Fruit fly (Drosophila melanogaster): Measurements from ENCODE around the gene PolA2.
A peak's percentile ranks its signal among the peaks of the same experiment; 100 is the strongest.

Gene PolA2

DNA sequence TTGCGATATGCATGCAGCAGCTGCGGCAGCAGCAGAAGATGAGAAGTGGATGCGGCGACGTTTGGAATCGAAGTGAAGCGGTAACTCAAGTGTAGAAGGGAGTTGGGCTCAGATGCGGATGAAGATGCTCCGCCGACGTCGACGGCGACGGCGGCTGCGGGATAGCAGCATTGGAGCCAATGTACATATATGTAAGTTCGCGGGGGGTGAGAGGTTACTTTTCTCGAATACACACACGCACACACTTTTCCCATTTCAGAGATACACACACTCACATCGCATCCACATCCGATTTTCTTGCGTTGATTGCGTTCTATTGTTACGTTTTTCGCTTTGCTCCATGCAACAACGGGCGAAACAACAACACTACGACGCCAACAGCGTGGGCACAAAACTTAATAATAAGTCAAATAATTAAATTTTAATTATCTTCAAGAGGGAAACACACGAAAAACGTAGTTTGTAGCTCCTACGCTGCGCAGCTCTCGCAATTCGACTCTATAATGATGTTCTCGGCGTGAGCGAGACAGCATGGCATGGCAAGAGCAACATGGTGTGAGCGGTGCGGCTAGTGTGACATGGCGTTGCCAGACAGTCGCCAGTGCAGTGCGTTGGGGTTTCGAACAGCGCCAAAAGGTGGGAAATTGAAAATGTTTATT is 5.9 kb downstream of the PolA2 start, which contains the start of gene CG18766 (continued):
- TF ChIP-seq CG4707 (GFP tag; optimal IDR thresholded peaks at IDR 0.05), result no peak
- 0 out of 3 replicates have a peak, but pooled peaks have one; percentile 13 for TF ChIP-seq gce (GFP tag; IDR thresholded peaks at IDR 0.05)
- TF ChIP-seq Hey (tag; optimal IDR thresholded peaks at IDR 0.05), result no peak
- no peak for TF ChIP-seq CG6813 (GFP tag; optimal IDR thresholded peaks at IDR 0.05)
- TF ChIP-seq CG11093 (GFP tag; IDR thresholded peaks at IDR 0.05), result no peak
- TF ChIP-seq CG3726 (GFP tag; IDR thresholded peaks at IDR 0.05), result no peak
- TF ChIP-seq CG10543 (GFP tag; optimal IDR thresholded peaks at IDR 0.05), result peak; percentile 55
- peak in 1 of 2 experiments; percentile 91 for TF ChIP-seq Hr78 (GFP tag; optimal IDR thresholded peaks at IDR 0.05)
- peak; percentile 4 for TF ChIP-seq CG18599 (GFP tag; optimal IDR thresholded peaks at IDR 0.05)
- TF ChIP-seq Deaf1 (tag; optimal IDR thresholded peaks at IDR 0.05), result no peak
- TF ChIP-seq Hr3 (GFP tag; optimal IDR thresholded peaks at IDR 0.05), result no peak
- TF ChIP-seq CG6683 (GFP tag; optimal IDR thresholded peaks at IDR 0.05), result no peak
- TF ChIP-seq dpn (GFP tag; optimal IDR thresholded peaks at IDR 0.05), result peak in 1 of 2 experiments; percentile 10
- TF ChIP-seq CG8765 (GFP tag; IDR thresholded peaks at IDR 0.05), result no peak
- TF ChIP-seq HHEX (GFP tag; optimal IDR thresholded peaks at IDR 0.05), result no peak
- peak; percentile 12 for TF ChIP-seq CG15269 (tag; optimal IDR thresholded peaks at IDR 0.05)
- no peak for TF ChIP-seq CG32772 (GFP tag; IDR thresholded peaks at IDR 0.05)
- no peak for TF ChIP-seq CG43689 (GFP tag; IDR thresholded peaks at IDR 0.05)
- TF ChIP-seq CG10321 (GFP tag; IDR thresholded peaks at IDR 0.05), result peak; percentile 98
- no peak for TF ChIP-seq dati (GFP tag; IDR thresholded peaks at IDR 0.05)
- TF ChIP-seq CG1602 (GFP tag; optimal IDR thresholded peaks at IDR 0.05), result no peak
- TF ChIP-seq slou (GFP tag; optimal IDR thresholded peaks at IDR 0.05), result no peak
- TF ChIP-seq B-H1 (GFP tag; IDR thresholded peaks at IDR 0.05), result no peak
- TF ChIP-seq Side (GFP tag; optimal IDR thresholded peaks at IDR 0.05), result peak; percentile 36
- TF ChIP-seq Atf-2 (GFP tag; optimal IDR thresholded peaks at IDR 0.05), result no peak
- no peak for TF ChIP-seq NK7.1 (GFP tag; optimal IDR thresholded peaks at IDR 0.05)
- no peak for TF ChIP-seq br (optimal IDR thresholded peaks at IDR 0.05)
- TF ChIP-seq Camta (GFP tag; optimal IDR thresholded peaks at IDR 0.05), result peak; percentile 13
- no peak for TF ChIP-seq nerfin-2 (GFP tag; IDR thresholded peaks at IDR 0.05; ENCODE audit: partially characterized antibody)
- TF ChIP-seq bcd (GFP tag; optimal IDR thresholded peaks at IDR 0.05), result no peak
- no peak for TF ChIP-seq toy (GFP tag; IDR thresholded peaks at IDR 0.05)
- TF ChIP-seq CG9609 (GFP tag; optimal IDR thresholded peaks at IDR 0.05), result no peak
- no peak for TF ChIP-seq Ravus (GFP tag; IDR thresholded peaks at IDR 0.05)
- TF ChIP-seq Scr (GFP tag; IDR thresholded peaks at IDR 0.05; ENCODE audit: partially characterized antibody), result no peak
- no peak for TF ChIP-seq CG7271 (tag; optimal IDR thresholded peaks at IDR 0.05)
- no peak for TF ChIP-seq PHDP (tag; optimal IDR thresholded peaks at IDR 0.05)
- peak; percentile 33 for TF ChIP-seq Jarid2 (GFP tag; optimal IDR thresholded peaks at IDR 0.05)
- TF ChIP-seq zfh2 (GFP tag; optimal IDR thresholded peaks at IDR 0.05), result no peak
- peak; percentile 22 for TF ChIP-seq CG13894 (tag; optimal IDR thresholded peaks at IDR 0.05)
- TF ChIP-seq CG14710 (tag; optimal IDR thresholded peaks at IDR 0.05), result peak; percentile 12
- TF ChIP-seq CG2678 (tag; optimal IDR thresholded peaks at IDR 0.05), result no peak
- TF ChIP-seq mld (GFP tag; IDR thresholded peaks at IDR 0.05; ENCODE audit: partially characterized antibody), result no peak
- TF ChIP-seq HmgD (GFP tag; optimal IDR thresholded peaks at IDR 0.05), result peak; percentile 86
- peak; percentile 60 for TF ChIP-seq chn (GFP tag; optimal IDR thresholded peaks at IDR 0.05)
- no peak for TF ChIP-seq Meics (GFP tag; optimal IDR thresholded peaks at IDR 0.05)
- TF ChIP-seq Ets65A (GFP tag), result peak; percentile 41
- TF ChIP-seq corto (GFP tag; optimal IDR thresholded peaks at IDR 0.05), result peak; percentile 20
- no peak for TF ChIP-seq CG15011 (GFP tag; optimal IDR thresholded peaks at IDR 0.05)
- TF ChIP-seq otp (GFP tag; IDR thresholded peaks at IDR 0.05), result no peak
- no peak for TF ChIP-seq Oaz (GFP tag; IDR thresholded peaks at IDR 0.05)

Data from whole organism, embryonic.